Worm (Caenorhabditis elegans) whole organism, L3 larva: Measurements from ENCODE around the gene srz-96.

ENCODE experiments used
- R02D3.7 ChIP-seq: fragments of 150-350 bp; optimal IDR thresholded peaks from 2 replicates; lab custom pipeline; 2014; ENCODE audit warnings: missing biosample characterization, missing genetic modification characterization
- ZK546.5 ChIP-seq: sonication (generic microtip); optimal IDR thresholded peaks from 2 replicates; lab custom pipeline; 2017; ENCODE audit warnings: missing biosample characterization, missing genetic modification characterization
- aly-2 ChIP-seq: fragments of 150-350 bp; optimal IDR thresholded peaks from 2 replicates; lab custom pipeline; 2014; ENCODE audit warnings: missing biosample characterization, missing genetic modification characterization
- ceh-16 ChIP-seq: sonication (generic microtip); optimal IDR thresholded peaks from 2 replicates; lab custom pipeline; 2017; ENCODE audit warnings: missing biosample characterization, missing genetic modification characterization
- ceh-28 ChIP-seq: fragments of 150-350 bp; optimal IDR thresholded peaks from 2 replicates; lab custom pipeline; 2014; ENCODE audit warnings: missing biosample characterization, missing genetic modification reagents, missing genetic modification characterization
- ceh-9 ChIP-seq: sonication (generic microtip); optimal IDR thresholded peaks from 2 replicates; lab custom pipeline; 2018; ENCODE audit warnings: missing biosample characterization, missing genetic modification characterization
- daf-12 ChIP-seq: fragments of 150-350 bp; optimal IDR thresholded peaks from 2 replicates; lab custom pipeline; 2014; ENCODE audit warnings: missing biosample characterization, missing genetic modification reagents, missing genetic modification characterization
- egl-27 ChIP-seq: sonication (generic microtip); optimal IDR thresholded peaks from 4 replicates; lab custom pipeline; 2017; ENCODE audit warnings: missing biosample characterization, missing genetic modification reagents, missing genetic modification characterization
- elt-1 ChIP-seq: fragments of 150-350 bp; optimal IDR thresholded peaks from 2 replicates; lab custom pipeline; 2014; ENCODE audit warnings: missing biosample characterization, missing genetic modification characterization
- elt-2 ChIP-seq: sonication (generic microtip); optimal IDR thresholded peaks from 2 replicates; lab custom pipeline; 2016; ENCODE audit warnings: missing genetic modification reagents, mild to moderate bottlenecking, missing genetic modification characterization, missing compliant biosample characterization
- elt-3 ChIP-seq, 3 experiments: fragments of 150-350 bp in 1 of 3; sonication (generic microtip) in 2 of 3; optimal IDR thresholded peaks; 2 replicates in 2 of 3; 4 replicates in 1 of 3; lab custom pipeline; 2014 to 2017; ENCODE audit warnings: missing biosample characterization in 3 of 3, missing genetic modification characterization in 3 of 3
- eor-1 ChIP-seq, 2 experiments: fragments of 150-350 bp; optimal IDR thresholded peaks; 2 replicates each; lab custom pipeline; 2014 to 2018; ENCODE audit warnings: missing biosample characterization in 2 of 2, missing genetic modification characterization in 2 of 2
- fos-1 ChIP-seq: fragments of 150-350 bp; optimal IDR thresholded peaks from 2 replicates; lab custom pipeline; 2014; ENCODE audit warnings: missing biosample characterization, missing genetic modification characterization
- hmg-11 ChIP-seq: sonication (generic microtip); optimal IDR thresholded peaks from 2 replicates; lab custom pipeline; 2016; ENCODE audit warnings: missing genetic modification characterization, missing compliant biosample characterization
- jun-1 ChIP-seq: fragments of 150-350 bp; optimal IDR thresholded peaks from 2 replicates; lab custom pipeline; 2014; ENCODE audit warnings: missing biosample characterization, missing genetic modification reagents, missing genetic modification characterization
- lin-15B ChIP-seq: fragments of 150-350 bp; optimal IDR thresholded peaks from 2 replicates; lab custom pipeline; 2014; ENCODE audit warnings: missing biosample characterization, missing genetic modification characterization
- lin-39 ChIP-seq: fragments of 150-350 bp; optimal IDR thresholded peaks from 2 replicates; lab custom pipeline; 2018; ENCODE audit warnings: missing biosample characterization, missing genetic modification reagents, missing genetic modification characterization
- mdl-1 ChIP-seq: fragments of 150-350 bp; optimal IDR thresholded peaks from 2 replicates; lab custom pipeline; 2014; ENCODE audit warnings: missing biosample characterization, missing genetic modification characterization
- nfya-1 ChIP-seq: sonication (generic microtip); optimal IDR thresholded peaks from 2 replicates; lab custom pipeline; 2017; ENCODE audit warnings: missing genetic modification characterization, mild to moderate bottlenecking, missing compliant biosample characterization, antibody characterized with exemption, moderate library complexity; ENCODE audit not compliant: insufficient read depth
- nhr-11 ChIP-seq: fragments of 150-350 bp; optimal IDR thresholded peaks from 2 replicates; lab custom pipeline; 2014; ENCODE audit warnings: missing biosample characterization, missing genetic modification characterization
- nhr-25 ChIP-seq: sonication (generic microtip); optimal IDR thresholded peaks from 2 replicates; lab custom pipeline; 2017; ENCODE audit warnings: missing biosample characterization, missing genetic modification characterization
- nhr-28 ChIP-seq: fragments of 150-350 bp; optimal IDR thresholded peaks from 2 replicates; lab custom pipeline; 2014; ENCODE audit warnings: missing biosample characterization, missing genetic modification characterization
- nhr-67 ChIP-seq: fragments of 150-350 bp; optimal IDR thresholded peaks from 2 replicates; lab custom pipeline; 2014; ENCODE audit warnings: missing biosample characterization, missing genetic modification characterization
- nhr-76 ChIP-seq: fragments of 150-350 bp; sonication (generic microtip); optimal IDR thresholded peaks from 5 replicates; lab custom pipeline; 2014; ENCODE audit warnings: missing biosample characterization, missing genetic modification characterization
- pqm-1 ChIP-seq: fragments of 150-350 bp; optimal IDR thresholded peaks from 2 replicates; lab custom pipeline; 2017; ENCODE audit warnings: missing biosample characterization, missing genetic modification characterization, inconsistent platforms
- sea-2 ChIP-seq: fragments of 150-350 bp; sonication (generic microtip); optimal IDR thresholded peaks from 4 replicates; lab custom pipeline; 2014; ENCODE audit warnings: missing biosample characterization, missing genetic modification reagents, missing genetic modification characterization
- skn-1 ChIP-seq: fragments of 150-350 bp; optimal IDR thresholded peaks from 2 replicates; lab custom pipeline; 2014; ENCODE audit warnings: missing biosample characterization, missing genetic modification characterization
- snpc-4 ChIP-seq: fragments of 150-350 bp; optimal IDR thresholded peaks from 2 replicates; lab custom pipeline; 2014; ENCODE audit warnings: missing biosample characterization, missing genetic modification characterization
- tbx-2 ChIP-seq: sonication (generic microtip); optimal IDR thresholded peaks from 2 replicates; lab custom pipeline; 2016; ENCODE audit warnings: mild to moderate bottlenecking, missing genetic modification characterization, missing compliant biosample characterization
- zag-1 ChIP-seq: fragments of 150-350 bp; optimal IDR thresholded peaks from 2 replicates; lab custom pipeline; 2014; ENCODE audit warnings: missing biosample characterization, missing genetic modification characterization
- ztf-11 ChIP-seq: fragments of 150-350 bp; optimal IDR thresholded peaks from 2 replicates; lab custom pipeline; 2014; ENCODE audit warnings: missing biosample characterization, missing genetic modification characterization
- ztf-4 ChIP-seq: fragments of 150-350 bp; optimal IDR thresholded peaks from 2 replicates; lab custom pipeline; 2014; ENCODE audit warnings: missing biosample characterization, missing genetic modification characterization

Gene srz-96

ce11 chrV:17167457-17167856 is 31.6 kb upstream of the srz-96 start, which contains the start of gene srz-66:
Gene srz-66 (minus strand): TSS chrV:17167557.
- no peak for TF ChIP-seq ztf-11 (tag; lab: Kevin White, UChicago)
- TF ChIP-seq nfya-1 (tag; lab: Kevin White, UChicago): no peak
- no peak for TF ChIP-seq eor-1 (tag; optimal IDR thresholded peaks at IDR 0.05; lab: Kevin White, UChicago)
- no peak for TF ChIP-seq lin-15B
- no peak for TF ChIP-seq elt-2
- TF ChIP-seq mdl-1 (tag; lab: Kevin White, UChicago): no peak
- no peak for TF ChIP-seq ceh-28 (tag; lab: Kevin White, UChicago)
- TF ChIP-seq egl-27 (tag; lab: Kevin White, UChicago): no peak
- TF ChIP-seq pqm-1: no peak
- TF ChIP-seq, all 47 proteins: peak for 0

- TF ChIP-seq elt-2: no peak
- TF ChIP-seq lin-39: no peak
- no peak for TF ChIP-seq tbx-2 (tag; lab: Kevin White, UChicago)
Observed at ce11 chrV:17170822-17171221, 28.2 kb upstream of the srz-96 start, which contains the start of gene srw-51. Gene srw-51 (minus strand): TSS chrV:17170922.

- no peak for TF ChIP-seq ceh-16 (tag; lab: Kevin White, UChicago)
- TF ChIP-seq sea-2 (GFP tag; lab: Kevin White, UChicago): no peak
- TF ChIP-seq nhr-76 (tag; lab: Kevin White, UChicago): no peak
- TF ChIP-seq hmg-11: no peak
- no peak for TF ChIP-seq nhr-67 (tag; lab: Kevin White, UChicago)
- TF ChIP-seq elt-3 (tag; optimal IDR thresholded peaks at IDR 0.05; lab: Kevin White, UChicago): no peak
- TF ChIP-seq pqm-1: no peak
- TF ChIP-seq elt-2: no peak
- TF ChIP-seq zag-1 (tag; lab: Kevin White, UChicago): no peak
- no peak for TF ChIP-seq ceh-9 (tag; lab: Kevin White, UChicago)
- TF ChIP-seq mdl-1 (tag; lab: Kevin White, UChicago): no peak
- no peak for TF ChIP-seq ztf-11 (tag; lab: Kevin White, UChicago)
- TF ChIP-seq ZK546.5: no peak
- no peak for TF ChIP-seq egl-27 (tag; lab: Kevin White, UChicago)
- TF ChIP-seq daf-12 (tag; lab: Kevin White, UChicago): no peak
- TF ChIP-seq tbx-2 (tag; lab: Kevin White, UChicago): no peak
- TF ChIP-seq, all 47 proteins: peak for 0
Observed at ce11 chrV:17171551-17171950, 27.5 kb upstream of the srz-96 start, which contains the start of gene srbc-26. Gene srbc-26 (plus strand): TSS chrV:17171851.

ce11 chrV:17173738-17174137 is 25.3 kb upstream of the srz-96 start, which contains the start of gene srbc-25:
Gene srbc-25 (plus strand): TSS chrV:17174038.
- TF ChIP-seq ztf-11 (tag; lab: Kevin White, UChicago) (no peak), aly-2 (tag; lab: Kevin White, UChicago) (no peak), jun-1 (tag; lab: Kevin White, UChicago) (no peak)

ce11 chrV:17177967-17178366 is 21.1 kb upstream of the srz-96 start, which contains the start of gene srsx-1:
Gene srsx-1 (minus strand): TSS chrV:17178067.
- TF ChIP-seq ceh-9 (tag; lab: Kevin White, UChicago): no peak
- no peak for TF ChIP-seq nhr-25 (tag; lab: Kevin White, UChicago)
- no peak for TF ChIP-seq snpc-4
- TF ChIP-seq nhr-11 (tag; lab: Kevin White, UChicago): no peak
- TF ChIP-seq fos-1 (tag; lab: Kevin White, UChicago): no peak
- TF ChIP-seq sea-2 (GFP tag; lab: Kevin White, UChicago): no peak
- no peak for TF ChIP-seq lin-39

ce11 chrV:17178457-17178856 is 20.6 kb upstream of the srz-96 start, which contains the start of gene srh-174:
Gene srh-174 (plus strand): TSS chrV:17178757.
- TF ChIP-seq elt-1 (tag; lab: Kevin White, UChicago) (no peak), nhr-28 (no peak), elt-2 (no peak), lin-39 (no peak), hmg-11 (no peak), nhr-76 (tag; lab: Kevin White, UChicago) (no peak), R02D3.7 (tag; lab: Kevin White, UChicago) (no peak), nhr-11 (tag; lab: Kevin White, UChicago) (no peak), ceh-28 (tag; lab: Kevin White, UChicago) (no peak), skn-1 (tag; lab: Kevin White, UChicago) (no peak), mdl-1 (tag; lab: Kevin White, UChicago) (no peak), aly-2 (tag; lab: Kevin White, UChicago) (no peak), pqm-1 (no peak), nhr-67 (tag; lab: Kevin White, UChicago) (no peak), ztf-4 (no peak)
